Fruit fly (Drosophila melanogaster) whole organism, pupa: ENCODE results near the gene Suv3.

Experiments used
- CG13204 ChIP-seq: fragments of 200-800 bp; sonication (Bioruptor generic); optimal IDR thresholded peaks from 2 replicates; lab custom pipeline; 2018; ENCODE audit warnings: missing biosample characterization, mild to moderate bottlenecking, missing genetic modification characterization, moderate library complexity
- CG15710 ChIP-seq: fragments of 200-800 bp; sonication (Bioruptor generic); optimal IDR thresholded peaks from 2 replicates; lab custom pipeline; 2018; ENCODE audit warnings: missing biosample characterization, mild to moderate bottlenecking, missing genetic modification characterization, moderate library complexity
- CG17806 ChIP-seq: fragments of 200-800 bp; sonication (Bioruptor generic); optimal IDR thresholded peaks from 2 replicates; lab custom pipeline; 2018; ENCODE audit warnings: missing biosample characterization, mild to moderate bottlenecking, missing genetic modification characterization, moderate library complexity
- CG4496 ChIP-seq: fragments of 200-800 bp; sonication (Bioruptor generic); IDR thresholded peaks from 3 replicates; pipeline ENCODE4 v1.3.6; 2022; ENCODE audit warnings: missing biosample characterization, missing genetic modification characterization
- CG8301 ChIP-seq: fragments of 200-800 bp; sonication (Bioruptor generic); optimal IDR thresholded peaks from 2 replicates; lab custom pipeline; 2018; ENCODE audit warnings: missing biosample characterization, mild to moderate bottlenecking, missing genetic modification characterization
- CG9948 ChIP-seq: fragments of 200-800 bp; sonication (Bioruptor generic); optimal IDR thresholded peaks from 2 replicates; lab custom pipeline; 2018; ENCODE audit warnings: missing biosample characterization, mild to moderate bottlenecking, missing genetic modification characterization, moderate library complexity
- Ets98B ChIP-seq: fragments of 200-800 bp; sonication (Bioruptor generic); IDR thresholded peaks from 2 replicates; pipeline ENCODE4 v1.3.6; 2022; ENCODE audit warnings: missing biosample characterization, missing genetic modification characterization
- rn ChIP-seq: fragments of 200-800 bp; sonication (Bioruptor generic); IDR thresholded peaks from 2 replicates; pipeline ENCODE4 v1.3.6; 2022; ENCODE audit warnings: missing biosample characterization, missing genetic modification characterization

DNA sequence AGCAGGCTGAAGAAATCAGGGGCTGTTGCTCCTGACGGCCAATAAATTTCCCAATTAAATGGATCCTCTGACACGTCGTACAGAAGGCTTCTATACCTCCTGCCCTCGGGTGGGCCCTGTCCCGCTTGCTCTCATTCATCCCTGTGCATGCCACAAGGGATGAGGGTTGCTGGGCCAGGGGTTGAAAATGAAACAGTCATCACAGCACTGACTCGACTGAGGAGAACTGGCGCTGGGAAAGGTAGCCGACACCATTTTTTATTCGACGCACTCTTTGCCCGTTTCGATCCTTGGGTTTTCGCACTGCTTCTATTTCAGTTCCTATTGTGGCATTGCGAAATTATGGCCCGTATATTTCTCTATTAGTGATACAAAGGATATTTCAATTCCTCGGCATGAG, 29.8 kb downstream of the Suv3 start:
- TF ChIP-seq CG9948 (tag; lab: Kevin White, UChicago) = no peak
- TF ChIP-seq rn = no peak
- TF ChIP-seq CG4496 (GFP tag; lab: Robert Waterston, UW) = no peak
- TF ChIP-seq CG15710 (tag; lab: Kevin White, UChicago) = no peak
- TF ChIP-seq CG17806 (tag; lab: Kevin White, UChicago) = no peak
- no peak for TF ChIP-seq Ets98B (GFP tag; lab: Robert Waterston, UW)
- TF ChIP-seq CG8301 (tag; lab: Kevin White, UChicago) = no peak
- no peak for TF ChIP-seq CG13204 (GFP tag; lab: Kevin White, UChicago)
